Fruit fly (Drosophila melanogaster) whole organism, embryonic: Measurements from ENCODE around the gene CG10211.

Source experiments
- Adf1 ChIP-seq: fragments of 200-800 bp; sonication (Bioruptor generic); IDR thresholded peaks from 2 replicates; pipeline ENCODE4 v1.3.6; 2022; ENCODE audit warnings: missing biosample characterization, missing genetic modification characterization
- Atf-2 ChIP-seq: fragments of 200-800 bp; sonication (Bioruptor generic); optimal IDR thresholded peaks from 2 replicates; lab custom pipeline; 2016; ENCODE audit warnings: missing biosample characterization, missing genetic modification characterization
- B-H1 ChIP-seq: fragments of 200-800 bp; sonication (Bioruptor generic); IDR thresholded peaks from 3 replicates; pipeline ENCODE4 v1.3.6; 2022; ENCODE audit warnings: missing biosample characterization, missing genetic modification characterization
- Bgb ChIP-seq: fragments of 200-800 bp; sonication (Bioruptor generic); IDR thresholded peaks from 2 replicates; pipeline ENCODE4 v1.3.6; 2022; ENCODE audit warnings: missing biosample characterization, missing genetic modification characterization; ENCODE audit not compliant: partially characterized antibody
- BtbVII ChIP-seq: fragments of 200-800 bp; sonication (Bioruptor generic); optimal IDR thresholded peaks from 3 replicates; lab custom pipeline; 2017; ENCODE audit warnings: missing biosample characterization, mild to moderate bottlenecking, missing genetic modification characterization
- CG10366 ChIP-seq: fragments of 200-800 bp; sonication (Bioruptor generic); IDR thresholded peaks from 2 replicates; pipeline ENCODE4 v1.3.6; 2022; ENCODE audit warnings: missing biosample characterization, missing genetic modification characterization
- CG11695 ChIP-seq: fragments of 200-800 bp; sonication (Bioruptor generic); IDR thresholded peaks from 3 replicates; pipeline ENCODE4 v1.3.6; 2022; ENCODE audit warnings: missing biosample characterization, missing genetic modification characterization
- CG12769 ChIP-seq: fragments of 200-800 bp; sonication (Bioruptor generic); optimal IDR thresholded peaks from 2 replicates; lab custom pipeline; 2019; ENCODE audit warnings: missing biosample characterization, mild to moderate bottlenecking, missing genetic modification characterization, moderate library complexity
- CG13424 ChIP-seq: fragments of 200-800 bp; sonication (Bioruptor generic); optimal IDR thresholded peaks from 2 replicates; lab custom pipeline; 2019; ENCODE audit warnings: missing biosample characterization, mild to moderate bottlenecking, missing genetic modification characterization, moderate library complexity
- CG14667 ChIP-seq: fragments of 200-800 bp; sonication (Bioruptor generic); IDR thresholded peaks from 2 replicates; pipeline ENCODE4 v1.3.6; 2022; ENCODE audit warnings: missing biosample characterization, missing genetic modification characterization
- CG15269 ChIP-seq: fragments of 200-800 bp; sonication (Bioruptor generic); optimal IDR thresholded peaks from 2 replicates; lab custom pipeline; 2018; ENCODE audit warnings: missing biosample characterization, mild to moderate bottlenecking, missing genetic modification characterization, moderate library complexity
- CG15479 ChIP-seq: fragments of 200-800 bp; sonication (Bioruptor generic); optimal IDR thresholded peaks from 3 replicates; lab custom pipeline; 2019; ENCODE audit warnings: missing biosample characterization, mild to moderate bottlenecking, missing genetic modification characterization, moderate library complexity
- CG16779 ChIP-seq: fragments of 200-800 bp; sonication (Bioruptor generic); IDR thresholded peaks from 2 replicates; pipeline ENCODE4 v1.3.6; 2022; ENCODE audit warnings: missing biosample characterization, missing genetic modification characterization
- CG1832 ChIP-seq: fragments of 200-800 bp; sonication (Bioruptor generic); optimal IDR thresholded peaks from 2 replicates; lab custom pipeline; 2017; ENCODE audit warnings: missing biosample characterization, mild to moderate bottlenecking, missing genetic modification characterization, inconsistent platforms
- CG3065 ChIP-seq: fragments of 200-800 bp; sonication (Bioruptor generic); optimal IDR thresholded peaks from 2 replicates; lab custom pipeline; 2016; ENCODE audit warnings: missing biosample characterization, missing genetic modification characterization
- CG31441 ChIP-seq: fragments of 200-800 bp; sonication (Bioruptor generic); IDR thresholded peaks from 2 replicates; pipeline ENCODE4 v1.3.6; 2022; ENCODE audit warnings: missing biosample characterization, missing genetic modification characterization
- CG32772 ChIP-seq: fragments of 200-800 bp; sonication (Bioruptor generic); IDR thresholded peaks from 2 replicates; pipeline ENCODE4 v1.3.6; 2022; ENCODE audit warnings: missing biosample characterization, missing genetic modification characterization
- CG3407 ChIP-seq: fragments of 200-800 bp; sonication (Bioruptor generic); optimal IDR thresholded peaks from 2 replicates; lab custom pipeline; 2018; ENCODE audit warnings: missing biosample characterization, mild to moderate bottlenecking, missing genetic modification characterization
- CG7786 ChIP-seq: fragments of 200-800 bp; sonication (Bioruptor generic); optimal IDR thresholded peaks from 2 replicates; lab custom pipeline; 2016; ENCODE audit warnings: missing biosample characterization, missing genetic modification characterization
- CG9727 ChIP-seq: fragments of 200-800 bp; sonication (Bioruptor generic); optimal IDR thresholded peaks from 3 replicates; lab custom pipeline; 2017; ENCODE audit warnings: missing biosample characterization, mild to moderate bottlenecking, missing genetic modification characterization
- CG9876 ChIP-seq: fragments of 200-800 bp; sonication (Bioruptor generic); optimal IDR thresholded peaks from 2 replicates; lab custom pipeline; 2016; ENCODE audit warnings: missing biosample characterization, missing genetic modification characterization
- Hmr ChIP-seq: fragments of 200-800 bp; sonication (Bioruptor generic); optimal IDR thresholded peaks from 3 replicates; lab custom pipeline; 2017; ENCODE audit warnings: mild to moderate bottlenecking, missing biosample characterization, missing genetic modification reagents, missing genetic modification characterization
- Hr51 ChIP-seq, 2 experiments: fragments of 200-800 bp; sonication (Bioruptor generic); optimal IDR thresholded peaks; 2 replicates in 1 of 2; 3 replicates in 1 of 2; lab custom pipeline; 2016 to 2018; ENCODE audit warnings: missing biosample characterization in 2 of 2, missing genetic modification characterization in 2 of 2, mild to moderate bottlenecking in 1 of 2, moderate library complexity in 1 of 2
- Hr78 ChIP-seq, 2 experiments: fragments of 200-800 bp in 1 of 2; fragments of >200 bp in 1 of 2; sonication (Bioruptor generic) in 1 of 2; optimal IDR thresholded peaks; 2 replicates each; lab custom pipeline; 2017 to 2019; ENCODE audit warnings: missing biosample characterization in 2 of 2, missing genetic modification characterization in 2 of 2, mild to moderate bottlenecking in 1 of 2, moderate library complexity in 1 of 2
- MTF-1 ChIP-seq: fragments of 200-800 bp; sonication (Bioruptor generic); optimal IDR thresholded peaks from 2 replicates; lab custom pipeline; 2018; ENCODE audit warnings: missing biosample characterization, mild to moderate bottlenecking, missing genetic modification characterization, borderline replicate concordance
- Side ChIP-seq: fragments of 200-800 bp; sonication (Bioruptor generic); optimal IDR thresholded peaks from 2 replicates; lab custom pipeline; 2016; ENCODE audit warnings: missing biosample characterization, missing genetic modification characterization
- Sry-δ ChIP-seq: fragments of 200-800 bp; sonication (Bioruptor generic); optimal IDR thresholded peaks from 2 replicates; lab custom pipeline; 2016; ENCODE audit warnings: missing biosample characterization, missing genetic modification characterization
- TFAM ChIP-seq: fragments of 200-800 bp; sonication (Bioruptor generic); optimal IDR thresholded peaks from 2 replicates; lab custom pipeline; 2017; ENCODE audit warnings: missing biosample characterization, missing genetic modification characterization, inconsistent platforms
- Tbp ChIP-seq: fragments of >200 bp; optimal IDR thresholded peaks from 2 replicates; lab custom pipeline; 2018; ENCODE audit warnings: missing biosample characterization, missing genetic modification characterization
- ac ChIP-seq: fragments of 200-800 bp; sonication (Bioruptor generic); optimal IDR thresholded peaks from 3 replicates; lab custom pipeline; 2017; ENCODE audit warnings: missing biosample characterization, mild to moderate bottlenecking, missing genetic modification characterization
- ara ChIP-seq: fragments of 200-800 bp; sonication (Bioruptor generic); IDR thresholded peaks from 2 replicates; pipeline ENCODE4 v1.3.6; 2022; ENCODE audit warnings: missing biosample characterization, missing genetic modification characterization
- az2 ChIP-seq: fragments of 200-800 bp; sonication (Bioruptor generic); optimal IDR thresholded peaks from 3 replicates; lab custom pipeline; 2016; ENCODE audit warnings: missing biosample characterization, missing genetic modification characterization
- ci ChIP-seq: fragments of 200-800 bp; sonication (Bioruptor generic); IDR thresholded peaks from 3 replicates; pipeline ENCODE4 v1.3.6; 2022; ENCODE audit warnings: missing biosample characterization, missing genetic modification characterization
- disco-r ChIP-seq: fragments of 200-800 bp; sonication (Bioruptor generic); optimal IDR thresholded peaks from 2 replicates; lab custom pipeline; 2016; ENCODE audit warnings: missing biosample characterization, missing genetic modification characterization
- ems ChIP-seq: fragments of 200-800 bp; sonication (Bioruptor generic); optimal IDR thresholded peaks from 3 replicates; lab custom pipeline; 2016; ENCODE audit warnings: missing biosample characterization, missing genetic modification characterization
- esg ChIP-seq: fragments of 200-800 bp; sonication (Bioruptor generic); conservative IDR thresholded peaks from 2 replicates; pipeline ENCODE4 v1.3.6; 2022; ENCODE audit warnings: missing biosample characterization, missing genetic modification characterization
- ewg ChIP-seq: fragments of 200-800 bp; sonication (Bioruptor generic); optimal IDR thresholded peaks from 3 replicates; lab custom pipeline; 2017; ENCODE audit warnings: mild to moderate bottlenecking, missing biosample characterization, missing genetic modification reagents, missing genetic modification characterization
- fd3F ChIP-seq: fragments of 200-800 bp; sonication (Bioruptor generic); optimal IDR thresholded peaks from 2 replicates; lab custom pipeline; 2018; ENCODE audit warnings: missing biosample characterization, mild to moderate bottlenecking, missing genetic modification characterization, moderate library complexity
- fd96Cb ChIP-seq: fragments of 200-800 bp; sonication (Bioruptor generic); optimal IDR thresholded peaks from 2 replicates; lab custom pipeline; 2018; ENCODE audit warnings: missing biosample characterization, mild to moderate bottlenecking, missing genetic modification characterization, moderate library complexity
- gsb ChIP-seq: fragments of 200-800 bp; sonication (Bioruptor generic); IDR thresholded peaks from 2 replicates; pipeline ENCODE4 v1.3.6; 2022; ENCODE audit warnings: missing biosample characterization, missing genetic modification characterization
- mam ChIP-seq: fragments of 200-800 bp; sonication (Bioruptor generic); optimal IDR thresholded peaks from 3 replicates; lab custom pipeline; 2016; ENCODE audit warnings: missing biosample characterization, missing genetic modification characterization
- pan ChIP-seq, 4 experiments: fragments of >200 bp in 3 of 4; fragments of 200-800 bp in 1 of 4; sonication (Bioruptor generic) in 1 of 4; optimal IDR thresholded peaks in 3 of 4; IDR thresholded peaks in 1 of 4; 2 replicates each; pipeline versions ENCODE4 v1.3.6 to Lab custom; 2017 to 2022; ENCODE audit warnings: missing biosample characterization in 2 of 4, missing genetic modification characterization in 2 of 4, mixed read lengths in 1 of 4
- prd ChIP-seq, 3 experiments: fragments of >200 bp in 2 of 3; fragments of 200-800 bp in 1 of 3; sonication (Bioruptor generic) in 1 of 3; optimal IDR thresholded peaks in 2 of 3; IDR thresholded peaks in 1 of 3; 2 replicates in 2 of 3; 3 replicates in 1 of 3; pipeline versions ENCODE4 v1.3.6 to Lab custom; 2017 to 2022; ENCODE audit warnings: missing biosample characterization in 1 of 3, missing genetic modification characterization in 1 of 3
- pros ChIP-seq: fragments of 200-800 bp; sonication (Bioruptor generic); optimal IDR thresholded peaks from 3 replicates; lab custom pipeline; 2019; ENCODE audit warnings: missing biosample characterization, mild to moderate bottlenecking, missing genetic modification characterization, moderate library complexity
- psq ChIP-seq: fragments of 200-800 bp; sonication (Bioruptor generic); optimal IDR thresholded peaks from 2 replicates; lab custom pipeline; 2017; ENCODE audit warnings: missing biosample characterization, missing genetic modification characterization
- seq ChIP-seq: fragments of 200-800 bp; sonication (Bioruptor generic); IDR thresholded peaks from 2 replicates; pipeline ENCODE4 v1.3.6; 2022; ENCODE audit warnings: missing biosample characterization, missing genetic modification characterization
- stwl ChIP-seq: fragments of 200-800 bp; sonication (Bioruptor generic); optimal IDR thresholded peaks from 3 replicates; lab custom pipeline; 2018; ENCODE audit warnings: missing biosample characterization, mild to moderate bottlenecking, missing genetic modification characterization, moderate library complexity
- zen ChIP-seq: fragments of 200-800 bp; sonication (Bioruptor generic); optimal IDR thresholded peaks from 3 replicates; lab custom pipeline; 2018; ENCODE audit warnings: missing biosample characterization, mild to moderate bottlenecking, missing genetic modification characterization, moderate library complexity
- zf30C ChIP-seq: fragments of 200-800 bp; sonication (Bioruptor generic); optimal IDR thresholded peaks from 3 replicates; lab custom pipeline; 2018; ENCODE audit warnings: missing biosample characterization, mild to moderate bottlenecking, missing genetic modification characterization

CG10211 gene

dm6 chr2L:18477455-18477854 lies 39.8 kb upstream of the CG10211 start (continued):
- TF ChIP-seq CG3065 (GFP tag; lab: Kevin White, UChicago) (peak; percentile 72), Tbp (no peak), Hr51 (GFP tag; optimal IDR thresholded peaks at IDR 0.05; lab: Kevin White, UChicago) (peak in 1 of 2 experiments; percentile 53), CG15269 (no peak), CG12769 (no peak), MTF-1 (GFP tag; lab: Kevin White, UChicago) (peak; percentile 71), CG32772 (GFP tag; lab: Robert Waterston, UW) (peak; percentile 92; the same call in 1 of the 2 replicates), Atf-2 (GFP tag; lab: Kevin White, UChicago) (no peak), disco-r (GFP tag; lab: Kevin White, UChicago) (no peak), az2 (GFP tag; lab: Kevin White, UChicago) (peak; percentile 87), mam (GFP tag; lab: Kevin White, UChicago) (peak; percentile 16), CG13424 (tag; lab: Kevin White, UChicago) (peak; percentile 90), CG11695 (GFP tag; lab: Robert Waterston, UW) (peak; percentile 94), CG9727 (peak; percentile 94), Sry-δ (GFP tag; lab: Kevin White, UChicago) (no peak), ems (GFP tag; lab: Kevin White, UChicago) (peak; percentile 21), fd96Cb (tag; lab: Kevin White, UChicago) (peak; percentile 94), pan (optimal IDR thresholded peaks at IDR 0.05; lab: Kevin White, UChicago) (no peak), pan (GFP tag; optimal IDR thresholded peaks at IDR 0.05 in 1 of 2, IDR thresholded peaks at IDR 0.05 in 1 of 2) (no peak), zf30C (GFP tag; lab: Kevin White, UChicago) (peak; percentile 86), gsb (GFP tag; lab: Robert Waterston, UW) (peak; percentile 81; the same call in 1 of the 2 replicates), Hmr (GFP tag; lab: Kevin White, UChicago) (peak; percentile 76), CG10366 (GFP tag; lab: Robert Waterston, UW) (peak; percentile 84), CG15479 (GFP tag; lab: Kevin White, UChicago) (no peak), Side (peak; percentile 19), stwl (tag; lab: Kevin White, UChicago) (peak; percentile 63), seq (GFP tag; lab: Robert Waterston, UW) (peak; percentile 79), TFAM (GFP tag; lab: Kevin White, UChicago) (no peak), CG7786 (no peak), Bgb (GFP tag; lab: Robert Waterston, UW) (no peak), BtbVII (GFP tag; lab: Kevin White, UChicago) (peak; percentile 74), prd (optimal IDR thresholded peaks at IDR 0.05; lab: Kevin White, UChicago) (no peak), prd (GFP tag; IDR thresholded peaks at IDR 0.05; lab: Robert Waterston, UW) (peak; percentile 96), psq (GFP tag; lab: Kevin White, UChicago) (peak; percentile 65), CG3407 (GFP tag; lab: Kevin White, UChicago) (peak; percentile 82), CG14667 (GFP tag; lab: Robert Waterston, UW) (peak; percentile 93), ewg (GFP tag; lab: Kevin White, UChicago) (peak; percentile 67), CG9876 (GFP tag; lab: Kevin White, UChicago) (no peak), fd3F (GFP tag; lab: Kevin White, UChicago) (no peak), CG1832 (GFP tag; lab: Kevin White, UChicago) (no peak), Adf1 (GFP tag; lab: Robert Waterston, UW) (0 out of 2 replicates have a peak, but pooled peaks have one; percentile 24), CG16779 (GFP tag; lab: Robert Waterston, UW) (0 out of 2 replicates have a peak, but pooled peaks have one; percentile 27), ci (GFP tag; lab: Robert Waterston, UW) (peak; percentile 96), zen (peak; percentile 87), pros (GFP tag; lab: Kevin White, UChicago) (peak; percentile 14), ac (peak; percentile 60), esg (peak; percentile 88), Hr78 (GFP tag; optimal IDR thresholded peaks at IDR 0.05; lab: Kevin White, UChicago) (peak in 1 of 2 experiments; percentile 91), CG31441 (GFP tag; lab: Robert Waterston, UW) (peak; percentile 8; the same call in 1 of the 2 replicates), B-H1 (GFP tag; lab: Robert Waterston, UW) (peak; percentile 87), ara (GFP tag; lab: Robert Waterston, UW) (peak; percentile 94)
